Worm (Caenorhabditis elegans) whole organism, midembryonic: Measurements from ENCODE around the gene F36G9.15.
"Not testable (repeated sequence)": the region's sequence is repeated elsewhere in the genome, so short reads cannot be mapped to it uniquely, and the experiment has no call there.

ENCODE experiments used
- T22C8.4 ChIP-seq: fragments of 200-800 bp; sonication (Bioruptor generic); IDR thresholded peaks from 2 replicates; pipeline ENCODE4 v1.3.6; 2022; ENCODE audit warnings: missing genetic modification characterization, missing compliant biosample characterization
- cog-1 ChIP-seq: sonication (generic microtip); optimal IDR thresholded peaks from 2 replicates; lab custom pipeline; 2016; ENCODE audit warnings: missing genetic modification characterization, missing compliant biosample characterization
- flt-1 ChIP-seq: fragments of 200-800 bp; sonication (Bioruptor generic); IDR thresholded peaks from 2 replicates; pipeline ENCODE4 v1.3.6; 2022; ENCODE audit warnings: missing genetic modification characterization, missing compliant biosample characterization
- klf-2 ChIP-seq: fragments of 200-800 bp; sonication (Bioruptor generic); conservative IDR thresholded peaks from 2 replicates; pipeline ENCODE4 v1.3.6; 2022; ENCODE audit warnings: missing genetic modification reagents, missing genetic modification characterization, missing compliant biosample characterization
- med-1 ChIP-seq: sonication (generic microtip); optimal IDR thresholded peaks from 2 replicates; lab custom pipeline; 2017; ENCODE audit warnings: missing genetic modification characterization, mild to moderate bottlenecking, missing compliant biosample characterization, antibody characterized with exemption, missing genetic modification reagents; ENCODE audit not compliant: insufficient read depth
- ref-1 ChIP-seq: fragments of 200-800 bp; sonication (Bioruptor generic); conservative IDR thresholded peaks from 2 replicates; pipeline ENCODE4 v1.3.6; 2022; ENCODE audit warnings: missing genetic modification reagents, missing genetic modification characterization, missing compliant biosample characterization
- tab-1 ChIP-seq: fragments of 200-800 bp; sonication (Bioruptor generic); IDR thresholded peaks from 2 replicates; pipeline ENCODE4 v1.3.6; 2022; ENCODE audit warnings: missing genetic modification characterization, missing compliant biosample characterization
- ztf-23 ChIP-seq: fragments of 200-800 bp; sonication (Bioruptor generic); IDR thresholded peaks from 2 replicates; pipeline ENCODE4 v1.3.6; 2022; ENCODE audit warnings: missing genetic modification reagents, missing genetic modification characterization, missing compliant biosample characterization
- ztf-29 ChIP-seq: fragments of 200-800 bp; sonication (Bioruptor generic); IDR thresholded peaks from 2 replicates; pipeline ENCODE4 v1.3.6; 2022; ENCODE audit warnings: missing genetic modification reagents, missing genetic modification characterization, missing compliant biosample characterization

F36G9.15 gene

ce11 chrV:15991850-15992249 lies 3.9 kb upstream of the F36G9.15 start, which contains the start of gene C06C6.7:
Gene C06C6.7, plus strand, starts transcription at chrV:15992150.
- TF ChIP-seq med-1 (GFP tag; lab: Kevin White, UChicago); klf-2 (GFP tag; lab: Robert Waterston, UW); tab-1 (GFP tag; lab: Robert Waterston, UW): not testable (repeated sequence)

DNA sequence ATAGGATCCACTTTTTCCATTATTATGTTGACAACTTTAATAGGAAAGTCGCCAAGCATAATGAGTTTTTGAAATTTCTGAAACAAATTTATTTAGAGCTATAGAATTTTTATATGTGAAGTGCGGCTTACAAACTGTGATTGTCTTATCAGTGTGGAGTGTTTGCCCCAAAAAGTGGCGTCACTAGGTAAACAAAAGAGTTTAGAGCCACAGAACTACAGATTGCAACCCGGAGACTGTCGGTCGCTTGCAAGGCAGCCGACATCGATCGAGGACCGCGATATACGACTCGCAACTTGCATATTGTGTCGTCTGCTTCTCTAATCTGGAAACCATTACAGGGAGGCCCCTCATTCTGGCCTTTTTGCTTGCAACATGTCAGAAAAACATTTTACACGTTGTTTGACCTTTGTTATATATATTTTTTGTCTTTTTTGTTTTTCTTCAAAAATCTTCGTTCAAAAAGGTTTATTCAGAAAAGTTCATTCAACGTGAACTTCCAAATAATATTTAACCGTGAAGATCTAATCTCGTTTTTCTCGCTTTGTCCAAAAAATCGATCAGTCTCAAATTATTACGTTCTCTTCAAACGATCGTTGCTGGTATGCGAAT lies 5.1 kb downstream of the F36G9.15 start, which contains the start of the genes fbxa-99 and F36G9.13:
fbxa-99 (minus strand) TSS at position 122 of the 612 bp plus-strand sequence.
F36G9.13 (plus strand) TSS at position 562 of the 612 bp plus-strand sequence.
- no peak for TF ChIP-seq flt-1 (GFP tag; lab: Robert Waterston, UW)
- no peak for TF ChIP-seq ref-1
- no peak for TF ChIP-seq cog-1 (tag; lab: Kevin White, UChicago)
- TF ChIP-seq klf-2 (GFP tag; lab: Robert Waterston, UW), result no peak
- no peak for TF ChIP-seq ztf-23 (GFP tag; lab: Robert Waterston, UW)
- no peak for TF ChIP-seq T22C8.4 (GFP tag; lab: Robert Waterston, UW)
- TF ChIP-seq med-1 (GFP tag; lab: Kevin White, UChicago), result no peak
- TF ChIP-seq tab-1 (GFP tag; lab: Robert Waterston, UW), result no peak
- no peak for TF ChIP-seq ztf-29 (GFP tag; lab: Robert Waterston, UW)

ce11 chrV:15978232-15978764 lies 9.7 kb downstream of the F36G9.15 start, which contains the start of gene oac-20:
Gene oac-20, plus strand, starts transcription at chrV:15978714.
- TF ChIP-seq ztf-23 (GFP tag; lab: Robert Waterston, UW), result no peak
- TF ChIP-seq med-1 (GFP tag; lab: Kevin White, UChicago), result no peak
- TF ChIP-seq ref-1, result no peak
- TF ChIP-seq cog-1 (tag; lab: Kevin White, UChicago), result no peak
- TF ChIP-seq ztf-29 (GFP tag; lab: Robert Waterston, UW), result no peak
- no peak for TF ChIP-seq T22C8.4 (GFP tag; lab: Robert Waterston, UW)
- TF ChIP-seq tab-1 (GFP tag; lab: Robert Waterston, UW), result no peak
- no peak for TF ChIP-seq klf-2 (GFP tag; lab: Robert Waterston, UW)
- TF ChIP-seq flt-1 (GFP tag; lab: Robert Waterston, UW), result no peak

DNA sequence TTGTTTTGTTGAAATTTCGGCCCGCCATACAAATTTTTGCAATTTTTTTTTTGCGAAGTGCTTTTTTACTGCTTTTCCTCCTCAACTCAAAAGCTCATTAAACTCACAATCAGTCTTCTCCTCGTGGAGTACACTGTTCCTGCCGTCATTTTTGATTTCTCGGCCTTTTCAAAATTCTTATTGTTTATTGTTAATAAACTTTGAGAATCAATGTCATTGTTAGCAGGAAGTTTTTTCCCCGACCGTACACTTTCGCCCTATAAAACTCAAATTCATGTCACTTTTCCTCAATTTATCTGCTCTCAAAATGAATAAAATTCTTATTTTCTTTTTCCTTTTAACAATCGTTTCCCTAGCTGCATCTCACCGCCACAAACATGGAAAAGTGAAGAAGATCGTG lies 12.1 kb downstream of the F36G9.15 start, which contains the start of gene clec-232:
clec-232 (plus strand) TSS at position 301 of the 400 bp plus-strand sequence.
- no peak for TF ChIP-seq ztf-29 (GFP tag; lab: Robert Waterston, UW)
- TF ChIP-seq T22C8.4 (GFP tag; lab: Robert Waterston, UW), result no peak
- no peak for TF ChIP-seq cog-1 (tag; lab: Kevin White, UChicago)
- no peak for TF ChIP-seq ref-1
- TF ChIP-seq flt-1 (GFP tag; lab: Robert Waterston, UW), result no peak
- no peak for TF ChIP-seq tab-1 (GFP tag; lab: Robert Waterston, UW)
- no peak for TF ChIP-seq ztf-23 (GFP tag; lab: Robert Waterston, UW)
- no peak for TF ChIP-seq med-1 (GFP tag; lab: Kevin White, UChicago)
- TF ChIP-seq klf-2 (GFP tag; lab: Robert Waterston, UW), result no peak

- TF ChIP-seq klf-2 (GFP tag; lab: Robert Waterston, UW), result no peak
- no peak for TF ChIP-seq ref-1
- TF ChIP-seq ztf-23 (GFP tag; lab: Robert Waterston, UW), result no peak
- no peak for TF ChIP-seq T22C8.4 (GFP tag; lab: Robert Waterston, UW)
- TF ChIP-seq cog-1 (tag; lab: Kevin White, UChicago), result no peak
- no peak for TF ChIP-seq flt-1 (GFP tag; lab: Robert Waterston, UW)
- TF ChIP-seq tab-1 (GFP tag; lab: Robert Waterston, UW), result no peak
- TF ChIP-seq med-1 (GFP tag; lab: Kevin White, UChicago), result no peak
- TF ChIP-seq ztf-29 (GFP tag; lab: Robert Waterston, UW), result no peak
Observed at ce11 chrV:15974836-15975235, 13.1 kb downstream of the F36G9.15 start, which contains the start of gene sru-22. Gene sru-22, minus strand, starts transcription at chrV:15974936.

DNA sequence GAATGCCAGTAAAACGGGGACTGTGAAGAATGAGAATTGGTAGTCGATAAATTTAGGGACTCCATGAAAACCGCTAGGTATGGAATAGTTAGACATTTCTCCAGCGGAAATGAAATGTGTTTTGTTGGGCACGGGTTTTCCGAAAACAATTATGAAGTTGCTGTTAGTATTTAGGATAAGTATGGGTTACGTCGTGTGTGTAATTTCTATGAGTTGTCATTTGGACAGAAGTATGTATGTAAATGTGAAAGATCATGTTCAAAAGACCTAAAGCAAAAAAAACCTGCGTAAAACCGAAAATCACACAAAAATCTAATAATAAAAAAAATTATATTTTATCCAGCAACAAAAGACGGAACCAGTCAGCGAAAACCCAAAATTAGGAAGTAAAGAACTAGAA lies 15.5 kb downstream of the F36G9.15 start, which contains the start of gene sru-23:
sru-23 (minus strand) TSS at position 101 of the 400 bp plus-strand sequence.
- TF ChIP-seq tab-1 (GFP tag; lab: Robert Waterston, UW) (no peak), ztf-29 (GFP tag; lab: Robert Waterston, UW) (no peak), klf-2 (GFP tag; lab: Robert Waterston, UW) (no peak), T22C8.4 (GFP tag; lab: Robert Waterston, UW) (no peak)

ce11 chrV:15970820-15971219 lies 17.2 kb downstream of the F36G9.15 start:
- TF ChIP-seq cog-1 (tag; lab: Kevin White, UChicago) (no peak), ztf-23 (GFP tag; lab: Robert Waterston, UW) (no peak), ref-1 (no peak), flt-1 (GFP tag; lab: Robert Waterston, UW) (no peak), T22C8.4 (GFP tag; lab: Robert Waterston, UW) (no peak), tab-1 (GFP tag; lab: Robert Waterston, UW) (no peak), klf-2 (GFP tag; lab: Robert Waterston, UW) (no peak), med-1 (GFP tag; lab: Kevin White, UChicago) (no peak), ztf-29 (GFP tag; lab: Robert Waterston, UW) (no peak)

DNA sequence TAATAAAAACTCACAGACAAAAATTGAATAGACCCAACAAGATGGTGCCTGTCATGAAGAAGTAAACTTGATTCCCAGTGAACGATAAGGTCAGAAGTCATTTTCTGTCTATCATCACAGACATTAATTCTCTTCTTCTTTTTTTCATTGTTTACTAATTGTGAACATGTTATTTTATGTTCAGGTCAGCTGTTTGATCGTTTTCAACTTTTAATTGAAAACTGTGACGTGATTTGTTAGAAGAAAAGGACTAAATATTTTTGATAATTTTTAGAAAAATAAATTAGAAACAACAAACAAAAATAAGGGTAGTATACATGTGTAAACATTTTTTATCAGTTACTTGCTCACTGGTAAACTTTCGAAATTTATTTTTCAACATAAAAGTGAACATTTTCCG lies 18.3 kb downstream of the F36G9.15 start, which contains the start of gene F36G9.7:
F36G9.7 (minus strand) TSS at position 101 of the 400 bp plus-strand sequence.
- TF ChIP-seq tab-1 (GFP tag; lab: Robert Waterston, UW) (no peak), med-1 (GFP tag; lab: Kevin White, UChicago) (no peak), ref-1 (no peak), ztf-23 (GFP tag; lab: Robert Waterston, UW) (no peak), T22C8.4 (GFP tag; lab: Robert Waterston, UW) (no peak), flt-1 (GFP tag; lab: Robert Waterston, UW) (no peak), klf-2 (GFP tag; lab: Robert Waterston, UW) (no peak), ztf-29 (GFP tag; lab: Robert Waterston, UW) (no peak), cog-1 (tag; lab: Kevin White, UChicago) (no peak)
